Fruit fly (Drosophila melanogaster): ENCODE data around the gene GstT3.
A peak's percentile ranks its signal among the peaks of the same experiment; 100 is the strongest.

The GstT3 gene

dm6 chrX:20492672-20493071 is 25.4 kb downstream of the GstT3 start:
- TF ChIP-seq usp (GFP tag; optimal IDR thresholded peaks at IDR 0.05) (no peak), psq (optimal IDR thresholded peaks at IDR 0.05) (no peak), pan (optimal IDR thresholded peaks at IDR 0.05) (no peak), EcR (GFP tag; optimal IDR thresholded peaks at IDR 0.05) (no peak), Dll (optimal IDR thresholded peaks at IDR 0.05) (no peak), CG8478 (optimal IDR thresholded peaks at IDR 0.05) (no peak)

dm6 chrX:20495117-20495516 is 27.9 kb downstream of the GstT3 start:
- no peak for TF ChIP-seq psq (optimal IDR thresholded peaks at IDR 0.05)
- TF ChIP-seq Dll (optimal IDR thresholded peaks at IDR 0.05), result no peak
- TF ChIP-seq EcR (GFP tag; optimal IDR thresholded peaks at IDR 0.05), result no peak
- no peak for TF ChIP-seq pan (optimal IDR thresholded peaks at IDR 0.05)
- TF ChIP-seq CG8478 (optimal IDR thresholded peaks at IDR 0.05), result no peak
- TF ChIP-seq usp (GFP tag; optimal IDR thresholded peaks at IDR 0.05), result no peak

- TF ChIP-seq EcR (GFP tag; optimal IDR thresholded peaks at IDR 0.05), result no peak
- TF ChIP-seq usp (GFP tag; optimal IDR thresholded peaks at IDR 0.05), result no peak
- TF ChIP-seq pan (optimal IDR thresholded peaks at IDR 0.05), result peak; percentile 85
These were observed 28.8 kb downstream of the GstT3 start for dm6 chrX:20495767-20496656.

- TF ChIP-seq pan (optimal IDR thresholded peaks at IDR 0.05) (no peak), CG8478 (optimal IDR thresholded peaks at IDR 0.05) (no peak), Dll (optimal IDR thresholded peaks at IDR 0.05) (no peak), psq (optimal IDR thresholded peaks at IDR 0.05) (no peak), usp (GFP tag; optimal IDR thresholded peaks at IDR 0.05) (no peak), EcR (GFP tag; optimal IDR thresholded peaks at IDR 0.05) (no peak)
These were observed 31.7 kb downstream of the GstT3 start for dm6 chrX:20498989-20499388.

- no peak for TF ChIP-seq psq (optimal IDR thresholded peaks at IDR 0.05)
- no peak for TF ChIP-seq EcR (GFP tag; optimal IDR thresholded peaks at IDR 0.05)
- no peak for TF ChIP-seq Dll (optimal IDR thresholded peaks at IDR 0.05)
- no peak for TF ChIP-seq usp (GFP tag; optimal IDR thresholded peaks at IDR 0.05)
- TF ChIP-seq CG8478 (optimal IDR thresholded peaks at IDR 0.05), result no peak
- no peak for TF ChIP-seq pan (optimal IDR thresholded peaks at IDR 0.05)
These were observed 32.5 kb downstream of the GstT3 start for dm6 chrX:20499802-20500201.

- TF ChIP-seq psq (optimal IDR thresholded peaks at IDR 0.05) (no peak), pan (optimal IDR thresholded peaks at IDR 0.05) (no peak), EcR (GFP tag; optimal IDR thresholded peaks at IDR 0.05) (peak in 1 of 2 experiments; percentile 23), Dll (optimal IDR thresholded peaks at IDR 0.05) (no peak)
These were observed 33.9 kb downstream of the GstT3 start for dm6 chrX:20501040-20501609.

- TF ChIP-seq Dll (optimal IDR thresholded peaks at IDR 0.05), result no peak
- TF ChIP-seq usp (GFP tag; optimal IDR thresholded peaks at IDR 0.05), result no peak
- TF ChIP-seq CG8478 (optimal IDR thresholded peaks at IDR 0.05), result no peak
- TF ChIP-seq pan (optimal IDR thresholded peaks at IDR 0.05), result no peak
- no peak for TF ChIP-seq psq (optimal IDR thresholded peaks at IDR 0.05)
- no peak for TF ChIP-seq EcR (GFP tag; optimal IDR thresholded peaks at IDR 0.05)
These were observed 34.4 kb downstream of the GstT3 start for dm6 chrX:20501640-20502039.

dm6 chrX:20502252-20502651 is 35.0 kb downstream of the GstT3 start:
- TF ChIP-seq EcR (GFP tag; optimal IDR thresholded peaks at IDR 0.05) (no peak), pan (optimal IDR thresholded peaks at IDR 0.05) (no peak), usp (GFP tag; optimal IDR thresholded peaks at IDR 0.05) (no peak), psq (optimal IDR thresholded peaks at IDR 0.05) (no peak), CG8478 (optimal IDR thresholded peaks at IDR 0.05) (no peak), Dll (optimal IDR thresholded peaks at IDR 0.05) (no peak)

dm6 chrX:20502776-20503503 is 35.7 kb downstream of the GstT3 start:
- TF ChIP-seq CG8478 (optimal IDR thresholded peaks at IDR 0.05) (no peak), psq (optimal IDR thresholded peaks at IDR 0.05) (no peak), EcR (GFP tag; optimal IDR thresholded peaks at IDR 0.05) (no peak), Dll (optimal IDR thresholded peaks at IDR 0.05) (no peak), pan (optimal IDR thresholded peaks at IDR 0.05) (no peak), usp (GFP tag; optimal IDR thresholded peaks at IDR 0.05) (no peak)

dm6 chrX:20503504-20503829 is 36.2 kb downstream of the GstT3 start:
- TF ChIP-seq psq (optimal IDR thresholded peaks at IDR 0.05), result no peak

dm6 chrX:20505897-20506296 is 38.6 kb downstream of the GstT3 start:
- TF ChIP-seq CG8478 (optimal IDR thresholded peaks at IDR 0.05) (no peak), Dll (optimal IDR thresholded peaks at IDR 0.05) (no peak), usp (GFP tag; optimal IDR thresholded peaks at IDR 0.05) (no peak), pan (optimal IDR thresholded peaks at IDR 0.05) (no peak), EcR (GFP tag; optimal IDR thresholded peaks at IDR 0.05) (no peak), psq (optimal IDR thresholded peaks at IDR 0.05) (no peak)

dm6 chrX:20507785-20508184 is 40.5 kb downstream of the GstT3 start:
- TF ChIP-seq usp (GFP tag; optimal IDR thresholded peaks at IDR 0.05), result no peak
- no peak for TF ChIP-seq EcR (GFP tag; optimal IDR thresholded peaks at IDR 0.05)
- no peak for TF ChIP-seq psq (optimal IDR thresholded peaks at IDR 0.05)
- TF ChIP-seq pan (optimal IDR thresholded peaks at IDR 0.05), result no peak
- no peak for TF ChIP-seq Dll (optimal IDR thresholded peaks at IDR 0.05)
- no peak for TF ChIP-seq CG8478 (optimal IDR thresholded peaks at IDR 0.05)

All from whole organism.